Worm (Caenorhabditis elegans) whole organism, L2 larva: ENCODE measurements around the gene rfc-3.

Source experiments
- ama-1 ChIP-seq: fragments of 150-350 bp; optimal IDR thresholded peaks from 2 replicates; lab custom pipeline; 2018; ENCODE audit warnings: inconsistent platforms
- egl-27 ChIP-seq: sonication (generic microtip); optimal IDR thresholded peaks from 3 replicates; lab custom pipeline; 2017; ENCODE audit warnings: missing biosample characterization, missing genetic modification reagents, missing genetic modification characterization
- nhr-12 ChIP-seq: fragments of 150-350 bp; optimal IDR thresholded peaks from 2 replicates; lab custom pipeline; 2014; ENCODE audit warnings: missing biosample characterization, missing genetic modification characterization
- skn-1 ChIP-seq: sonication (generic microtip); optimal IDR thresholded peaks from 2 replicates; lab custom pipeline; 2017; ENCODE audit warnings: missing biosample characterization, missing genetic modification characterization
- unc-62 ChIP-seq: fragments of 150-350 bp; optimal IDR thresholded peaks from 2 replicates; lab custom pipeline; 2014; ENCODE audit warnings: missing biosample characterization, missing genetic modification reagents, missing genetic modification characterization
- ztf-11 ChIP-seq: sonication (generic microtip); optimal IDR thresholded peaks from 2 replicates; lab custom pipeline; 2017; ENCODE audit warnings: missing biosample characterization, missing genetic modification characterization

DNA sequence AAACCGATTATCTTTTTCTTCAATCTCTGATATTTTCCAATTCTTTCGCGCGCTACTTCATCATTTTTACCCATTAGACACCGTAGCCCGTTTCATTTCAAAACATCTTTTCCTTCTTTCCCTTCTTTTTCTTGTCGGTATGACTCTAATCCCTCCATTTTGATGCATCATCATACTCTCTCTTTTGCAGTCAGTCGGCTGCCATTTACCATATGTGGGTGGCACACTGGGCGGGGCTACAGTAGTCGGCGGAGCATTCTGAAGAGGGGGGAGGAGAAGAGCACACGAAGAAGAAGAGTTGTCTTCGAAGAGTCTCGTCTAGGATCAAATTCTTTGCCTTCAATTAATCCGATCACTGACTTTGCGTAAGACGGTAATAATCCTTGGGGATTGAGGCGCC is 23.2 kb downstream of the rfc-3 start, which contains the start of gene unc-30:
- no peak for TF ChIP-seq skn-1 (tag; lab: Kevin White, UChicago)
- TF ChIP-seq unc-62 (GFP tag; lab: Kevin White, UChicago): no peak
- TF ChIP-seq ama-1: no peak
- no peak for TF ChIP-seq nhr-12 (tag; lab: Kevin White, UChicago)
- no peak for TF ChIP-seq ztf-11 (tag; lab: Kevin White, UChicago)
- TF ChIP-seq egl-27 (tag; lab: Kevin White, UChicago): no peak
